Worm (Caenorhabditis elegans) whole organism, late embryonic: ENCODE measurements around the gene gcy-12.

Experiments used
- C08G9.2 ChIP-seq: sonication (generic microtip); optimal IDR thresholded peaks from 2 replicates; lab custom pipeline; 2016; ENCODE audit warnings: mild to moderate bottlenecking, missing genetic modification characterization, moderate library complexity, missing compliant biosample characterization
- C38D4.7 ChIP-seq: fragments of 200-800 bp; sonication (Bioruptor generic); optimal IDR thresholded peaks from 2 replicates; lab custom pipeline; 2018; ENCODE audit warnings: mild to moderate bottlenecking, missing genetic modification characterization, moderate library complexity, missing compliant biosample characterization
- F13H6.1 ChIP-seq: sonication (generic microtip); optimal IDR thresholded peaks from 2 replicates; lab custom pipeline; 2016; ENCODE audit warnings: missing genetic modification characterization, missing compliant biosample characterization
- K02D7.2 ChIP-seq: sonication (generic microtip); optimal IDR thresholded peaks from 2 replicates; lab custom pipeline; 2017; ENCODE audit warnings: mild to moderate bottlenecking, missing genetic modification characterization, missing compliant biosample characterization
- K09A11.1 ChIP-seq: sonication (generic microtip); optimal IDR thresholded peaks from 2 replicates; lab custom pipeline; 2017; ENCODE audit warnings: antibody characterized with exemption, mild to moderate bottlenecking, missing genetic modification characterization, missing compliant biosample characterization; ENCODE audit not compliant: insufficient read depth
- T23F11.4 ChIP-seq: fragments of 200-800 bp; sonication (Bioruptor generic); optimal IDR thresholded peaks from 2 replicates; lab custom pipeline; 2018; ENCODE audit warnings: mild to moderate bottlenecking, missing genetic modification characterization, missing compliant biosample characterization
- ceh-14 ChIP-seq: sonication (generic microtip); optimal IDR thresholded peaks from 2 replicates; lab custom pipeline; 2016; ENCODE audit warnings: missing genotype, missing genetic modification characterization, missing compliant biosample characterization
- ceh-18 ChIP-seq: sonication (generic microtip); optimal IDR thresholded peaks from 2 replicates; lab custom pipeline; 2016; ENCODE audit warnings: missing genetic modification characterization, missing compliant biosample characterization
- ceh-22 ChIP-seq: sonication (generic microtip); optimal IDR thresholded peaks from 2 replicates; lab custom pipeline; 2017; ENCODE audit warnings: missing biosample characterization, missing genetic modification characterization
- ceh-24 ChIP-seq: sonication (generic microtip); optimal IDR thresholded peaks from 2 replicates; lab custom pipeline; 2016; ENCODE audit warnings: mild to moderate bottlenecking, missing genetic modification characterization, missing compliant biosample characterization
- ceh-48 ChIP-seq: sonication (generic microtip); optimal IDR thresholded peaks from 2 replicates; lab custom pipeline; 2016; ENCODE audit warnings: missing genetic modification characterization, inconsistent platforms, missing compliant biosample characterization
- che-1 ChIP-seq: sonication (generic microtip); optimal IDR thresholded peaks from 2 replicates; lab custom pipeline; 2016; ENCODE audit warnings: mild to moderate bottlenecking, missing genetic modification characterization, missing compliant biosample characterization
- elt-2 ChIP-seq: sonication (generic microtip); optimal IDR thresholded peaks from 2 replicates; lab custom pipeline; 2016; ENCODE audit warnings: missing genetic modification reagents, missing genetic modification characterization, missing compliant biosample characterization
- ets-4 ChIP-seq: sonication (generic microtip); optimal IDR thresholded peaks from 2 replicates; lab custom pipeline; 2016; ENCODE audit warnings: missing genetic modification characterization, missing compliant biosample characterization
- eyg-1 ChIP-seq: sonication (generic microtip); optimal IDR thresholded peaks from 2 replicates; lab custom pipeline; 2016; ENCODE audit warnings: missing genotype, missing genetic modification characterization, missing compliant biosample characterization
- fkh-10 ChIP-seq: fragments of 150-350 bp; optimal IDR thresholded peaks from 2 replicates; lab custom pipeline; 2014; ENCODE audit warnings: missing biosample characterization, missing genetic modification reagents, missing genetic modification characterization
- gmeb-2 ChIP-seq: sonication (generic microtip); optimal IDR thresholded peaks from 2 replicates; lab custom pipeline; 2016; ENCODE audit warnings: missing genetic modification characterization, inconsistent platforms, missing compliant biosample characterization
- lim-6 ChIP-seq: sonication (generic microtip); optimal IDR thresholded peaks from 2 replicates; lab custom pipeline; 2016; ENCODE audit warnings: missing genetic modification characterization, missing compliant biosample characterization
- lin-11 ChIP-seq: fragments of 200-800 bp; sonication (Bioruptor generic); optimal IDR thresholded peaks from 2 replicates; lab custom pipeline; 2018; ENCODE audit warnings: mild to moderate bottlenecking, missing genetic modification characterization, missing compliant biosample characterization
- madf-2 ChIP-seq: sonication (generic microtip); optimal IDR thresholded peaks from 2 replicates; lab custom pipeline; 2017; ENCODE audit warnings: missing genetic modification characterization, missing compliant biosample characterization
- nfya-1 ChIP-seq: sonication (generic microtip); optimal IDR thresholded peaks from 2 replicates; lab custom pipeline; 2017; ENCODE audit warnings: missing genetic modification characterization, mild to moderate bottlenecking, missing compliant biosample characterization, antibody characterized with exemption, moderate library complexity
- nhr-11 ChIP-seq: fragments of 150-350 bp; optimal IDR thresholded peaks from 2 replicates; lab custom pipeline; 2014; ENCODE audit warnings: missing biosample characterization, missing genetic modification characterization
- nhr-232 ChIP-seq: sonication (generic microtip); optimal IDR thresholded peaks from 2 replicates; lab custom pipeline; 2016; ENCODE audit warnings: missing genetic modification characterization, missing compliant biosample characterization
- odd-2 ChIP-seq: sonication (generic microtip); optimal IDR thresholded peaks from 2 replicates; lab custom pipeline; 2017; ENCODE audit warnings: antibody characterized with exemption, mild to moderate bottlenecking, missing genetic modification characterization, missing compliant biosample characterization
- pag-3 ChIP-seq: sonication (generic microtip); optimal IDR thresholded peaks from 2 replicates; lab custom pipeline; 2016; ENCODE audit warnings: missing compliant biosample characterization, missing genetic modification characterization, borderline replicate concordance
- pat-9 ChIP-seq: fragments of 200-800 bp; sonication (Bioruptor generic); optimal IDR thresholded peaks from 2 replicates; lab custom pipeline; 2018; ENCODE audit warnings: mild to moderate bottlenecking, missing genetic modification characterization, moderate library complexity, missing compliant biosample characterization
- pha-2 ChIP-seq: sonication (generic microtip); optimal IDR thresholded peaks from 2 replicates; lab custom pipeline; 2017; ENCODE audit warnings: mild to moderate bottlenecking, missing genetic modification characterization, missing compliant biosample characterization
- pha-4 ChIP-seq: fragments of 150-350 bp; optimal IDR thresholded peaks from 2 replicates; lab custom pipeline; 2018; ENCODE audit warnings: missing biosample characterization, missing genetic modification reagents, missing genetic modification characterization
- ref-2 ChIP-seq: sonication (generic microtip); optimal IDR thresholded peaks from 2 replicates; lab custom pipeline; 2016; ENCODE audit warnings: missing genetic modification characterization, missing compliant biosample characterization
- rnt-1 ChIP-seq: sonication (generic microtip); optimal IDR thresholded peaks from 2 replicates; lab custom pipeline; 2016; ENCODE audit warnings: missing genetic modification characterization, missing compliant biosample characterization
- sdc-2 ChIP-seq: sonication (generic microtip); optimal IDR thresholded peaks from 2 replicates; lab custom pipeline; 2016; ENCODE audit warnings: missing genotype, missing genetic modification characterization, missing compliant biosample characterization
- sox-4 ChIP-seq: sonication (generic microtip); optimal IDR thresholded peaks from 2 replicates; lab custom pipeline; 2017; ENCODE audit warnings: mild to moderate bottlenecking, missing genetic modification characterization, inconsistent platforms, missing compliant biosample characterization
- tbx-7 ChIP-seq: sonication (generic microtip); optimal IDR thresholded peaks from 2 replicates; lab custom pipeline; 2016; ENCODE audit warnings: missing genotype, missing genetic modification characterization, missing compliant biosample characterization
- unc-3 ChIP-seq, 2 experiments: fragments of 200-800 bp in 1 of 2; sonication (Bioruptor generic) in 1 of 2; sonication (generic microtip) in 1 of 2; conservative IDR thresholded peaks in 1 of 2; optimal IDR thresholded peaks in 1 of 2; 2 replicates each; pipeline versions ENCODE4 v1.3.6 to Lab custom; 2016 to 2022; ENCODE audit warnings: missing compliant biosample characterization in 2 of 2, missing genetic modification characterization in 2 of 2, missing genetic modification reagents in 1 of 2
- zip-5 ChIP-seq: sonication (generic microtip); optimal IDR thresholded peaks from 2 replicates; lab custom pipeline; 2016; ENCODE audit warnings: missing genetic modification characterization, missing compliant biosample characterization
- ztf-16 ChIP-seq: sonication (generic microtip); optimal IDR thresholded peaks from 2 replicates; lab custom pipeline; 2017; ENCODE audit warnings: missing genetic modification characterization, missing compliant biosample characterization

gcy-12 gene

ce11 chrII:5330206-5330686 is 18.4 kb downstream of the gcy-12 start (continued):
- TF ChIP-seq K02D7.2 (tag; lab: Kevin White, UChicago) (no peak), pha-4 (tag; lab: Kevin White, UChicago) (no peak), ceh-14 (tag; lab: Kevin White, UChicago) (no peak), gmeb-2 (no peak), lim-6 (tag; lab: Kevin White, UChicago) (no peak), T23F11.4 (no peak), nhr-232 (tag; lab: Kevin White, UChicago) (no peak), madf-2 (tag; lab: Kevin White, UChicago) (no peak), che-1 (tag; lab: Kevin White, UChicago) (no peak), lin-11 (no peak), pag-3 (tag; lab: Kevin White, UChicago) (no peak), ref-2 (tag; lab: Kevin White, UChicago) (no peak), C08G9.2 (no peak), pat-9 (tag; lab: Kevin White, UChicago) (no peak), fkh-10 (GFP tag; lab: Kevin White, UChicago) (no peak), pha-2 (tag; lab: Kevin White, UChicago) (no peak), ceh-22 (no peak), sox-4 (no peak), ets-4 (tag; lab: Kevin White, UChicago) (no peak), rnt-1 (tag; lab: Kevin White, UChicago) (no peak), odd-2 (tag; lab: Kevin White, UChicago) (no peak), unc-3 (GFP tag; conservative IDR thresholded peaks at IDR 0.05; lab: Robert Waterston, UW) (no peak), unc-3 (tag; optimal IDR thresholded peaks at IDR 0.05; lab: Kevin White, UChicago) (no peak), nfya-1 (tag; lab: Kevin White, UChicago) (peak; percentile 70)
- TF ChIP-seq, all 69 proteins: peak for 8

- no peak for TF ChIP-seq eyg-1 (tag; lab: Kevin White, UChicago)
- TF ChIP-seq ceh-48 (tag; lab: Kevin White, UChicago), result no peak
- no peak for TF ChIP-seq madf-2 (tag; lab: Kevin White, UChicago)
- TF ChIP-seq K09A11.1 (tag; lab: Kevin White, UChicago), result no peak
- TF ChIP-seq C08G9.2, result no peak
- no peak for TF ChIP-seq F13H6.1 (tag; lab: Kevin White, UChicago)
- no peak for TF ChIP-seq ztf-16 (tag; lab: Kevin White, UChicago)
- no peak for TF ChIP-seq ceh-24 (tag; lab: Kevin White, UChicago)
- TF ChIP-seq rnt-1 (tag; lab: Kevin White, UChicago), result no peak
- no peak for TF ChIP-seq sox-4
- TF ChIP-seq ceh-18 (tag; lab: Kevin White, UChicago), result no peak
- TF ChIP-seq odd-2 (tag; lab: Kevin White, UChicago), result no peak
- TF ChIP-seq pat-9 (tag; lab: Kevin White, UChicago), result no peak
- TF ChIP-seq C38D4.7 (GFP tag; lab: Kevin White, UChicago), result no peak
- no peak for TF ChIP-seq tbx-7
- TF ChIP-seq ref-2 (tag; lab: Kevin White, UChicago), result no peak
- no peak for TF ChIP-seq zip-5 (tag; lab: Kevin White, UChicago)
- TF ChIP-seq unc-3 (GFP tag; conservative IDR thresholded peaks at IDR 0.05; lab: Robert Waterston, UW), result no peak
- TF ChIP-seq unc-3 (tag; optimal IDR thresholded peaks at IDR 0.05; lab: Kevin White, UChicago), result no peak
- TF ChIP-seq pha-2 (tag; lab: Kevin White, UChicago), result no peak
Observed at ce11 chrII:5331677-5332303, 19.9 kb downstream of the gcy-12 start.

DNA sequence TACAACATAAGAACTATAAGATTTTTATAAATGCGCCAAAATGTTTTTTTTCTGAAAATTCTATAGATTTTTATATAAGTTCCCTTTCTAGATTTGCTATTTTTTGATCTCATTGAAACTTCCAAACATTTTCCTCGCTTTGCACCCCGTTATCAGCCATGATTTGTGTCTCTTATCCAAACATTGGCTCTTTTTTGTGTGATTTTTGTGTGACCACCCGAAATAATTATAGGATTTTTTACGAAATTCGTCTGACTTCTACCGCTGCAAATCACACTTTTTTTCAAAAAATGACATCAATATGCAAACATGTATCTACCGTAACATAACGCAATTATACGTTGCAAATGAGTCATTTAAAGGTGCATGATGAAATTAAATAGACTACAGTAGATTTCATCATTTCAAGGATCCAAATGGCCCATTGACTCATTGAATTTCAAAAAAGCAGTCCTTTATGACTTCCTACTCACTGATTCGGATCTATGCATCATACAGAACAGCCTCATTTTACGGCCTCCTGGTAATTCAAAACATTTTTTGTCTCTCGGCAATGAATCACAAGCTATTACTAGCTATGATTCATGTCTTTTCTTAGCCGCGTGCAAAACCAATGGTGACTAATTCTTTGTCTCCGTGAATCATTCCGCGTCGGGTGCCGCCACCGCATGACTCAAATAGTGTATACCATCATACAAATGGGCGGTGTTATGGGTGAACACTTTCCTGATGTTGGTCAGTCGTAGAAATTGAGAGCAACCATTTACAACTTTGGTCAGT is 20.7 kb downstream of the gcy-12 start:
- TF ChIP-seq elt-2, result peak; percentile 8
- no peak for TF ChIP-seq nhr-11 (tag; lab: Kevin White, UChicago)
- no peak for TF ChIP-seq unc-3 (GFP tag; conservative IDR thresholded peaks at IDR 0.05; lab: Robert Waterston, UW)
- TF ChIP-seq unc-3 (tag; optimal IDR thresholded peaks at IDR 0.05; lab: Kevin White, UChicago), result no peak
- no peak for TF ChIP-seq sdc-2
- TF ChIP-seq rnt-1 (tag; lab: Kevin White, UChicago), result no peak
